Fruit fly (Drosophila melanogaster) whole organism, prepupa: ENCODE measurements around the gene Pxt.

Experiments used
- Gug ChIP-seq: fragments of 200-800 bp; sonication (Bioruptor generic); IDR thresholded peaks from 2 replicates; pipeline ENCODE4 v1.3.6; 2022; ENCODE audit warnings: missing biosample characterization, missing genetic modification characterization
- Met ChIP-seq: fragments of 200-800 bp; sonication (Bioruptor generic); optimal IDR thresholded peaks from 3 replicates; lab custom pipeline; 2016; ENCODE audit warnings: missing biosample characterization, missing genetic modification characterization
- Sox102F ChIP-seq: fragments of 200-800 bp; sonication (Bioruptor generic); optimal IDR thresholded peaks from 2 replicates; lab custom pipeline; 2016; ENCODE audit warnings: missing biosample characterization, mild to moderate bottlenecking, missing genetic modification characterization
- dac ChIP-seq: fragments of 200-800 bp; sonication (Bioruptor generic); optimal IDR thresholded peaks from 2 replicates; lab custom pipeline; 2017; ENCODE audit warnings: missing biosample characterization, mild to moderate bottlenecking, missing genetic modification characterization
- fd85E ChIP-seq: fragments of 200-800 bp; sonication (Bioruptor generic); optimal IDR thresholded peaks from 3 replicates; lab custom pipeline; 2016; ENCODE audit warnings: missing biosample characterization, missing genetic modification characterization

DNA sequence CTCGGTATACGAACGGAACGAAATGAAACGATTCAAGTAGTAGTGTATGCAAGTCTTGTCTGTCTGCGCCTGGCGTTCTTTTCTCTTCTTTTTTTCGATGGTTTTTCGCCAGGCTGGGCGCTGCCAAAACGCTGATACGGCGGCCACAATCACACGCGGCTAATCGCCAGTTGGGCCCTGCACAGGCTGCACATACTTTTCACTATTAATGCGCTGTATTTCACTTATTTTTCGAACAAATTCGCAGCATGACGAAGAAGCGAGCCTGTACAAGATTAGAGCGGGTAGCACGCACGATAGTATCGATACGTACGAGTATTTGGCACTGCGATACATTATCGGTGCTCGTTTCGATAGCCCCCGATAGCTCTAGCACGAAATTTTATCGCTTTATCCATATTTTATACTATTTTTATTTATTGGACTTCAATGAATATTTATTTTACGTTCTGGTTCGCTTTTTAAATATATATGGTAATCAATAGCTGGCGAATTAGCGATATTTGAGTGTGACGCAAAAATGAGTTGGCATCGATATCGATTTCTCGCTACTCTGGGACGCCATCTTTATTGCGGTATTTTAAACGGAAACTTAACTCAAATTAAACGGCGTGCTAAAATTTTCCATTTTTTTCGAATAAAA lies 1.1 kb upstream of the Pxt start, which contains the start of gene osa:
- no peak for TF ChIP-seq fd85E (GFP tag; lab: Kevin White, UChicago)
- no peak for TF ChIP-seq dac (GFP tag; lab: Kevin White, UChicago)
- no peak for TF ChIP-seq Sox102F (GFP tag; lab: Kevin White, UChicago)
- no peak for TF ChIP-seq Gug (GFP tag; lab: Robert Waterston, UW)
- no peak for TF ChIP-seq Met (GFP tag; lab: Kevin White, UChicago)
